Worm (Caenorhabditis elegans): ENCODE results near the gene K01G5.8.

Gene K01G5.8

ce11 chrIII:10759050-10760023 lies 18.8 kb upstream of the K01G5.8 start, which contains the start of gene tasp-1 (continued):
- TF ChIP-seq odd-2 (tag; optimal IDR thresholded peaks at IDR 0.05) (peak; percentile 29), pha-4 (tag; optimal IDR thresholded peaks at IDR 0.05) (no peak), ceh-18 (tag; optimal IDR thresholded peaks at IDR 0.05) (peak; percentile 100), pros-1 (tag; optimal IDR thresholded peaks at IDR 0.05) (peak; percentile 100), pat-9 (tag; optimal IDR thresholded peaks at IDR 0.05) (peak; percentile 98), lim-6 (tag; optimal IDR thresholded peaks at IDR 0.05) (peak; percentile 98), unc-86 (tag; optimal IDR thresholded peaks at IDR 0.05) (peak; percentile 99), ceh-30 (tag; optimal IDR thresholded peaks at IDR 0.05) (peak; percentile 29), npax-4 (tag; optimal IDR thresholded peaks at IDR 0.05) (peak; percentile 62), nhr-11 (tag; optimal IDR thresholded peaks at IDR 0.05) (peak; percentile 89), ceh-9 (tag; optimal IDR thresholded peaks at IDR 0.05) (no peak), ceh-31 (tag; optimal IDR thresholded peaks at IDR 0.05) (peak; percentile 100), zip-5 (tag; optimal IDR thresholded peaks at IDR 0.05) (peak; percentile 90), unc-3 (GFP tag; conservative IDR thresholded peaks at IDR 0.05) (peak; percentile 96), unc-3 (tag; optimal IDR thresholded peaks at IDR 0.05) (peak; percentile 97), ceh-6 (GFP tag; optimal IDR thresholded peaks at IDR 0.05) (peak; percentile 90), hlh-15 (tag; optimal IDR thresholded peaks at IDR 0.05) (peak; percentile 83), nhr-232 (tag; optimal IDR thresholded peaks at IDR 0.05) (peak; percentile 62), che-1 (tag; optimal IDR thresholded peaks at IDR 0.05) (peak; percentile 83), tbx-7 (tag; optimal IDR thresholded peaks at IDR 0.05) (peak; percentile 91), gmeb-2 (tag; optimal IDR thresholded peaks at IDR 0.05) (peak; percentile 91), sox-4 (tag; optimal IDR thresholded peaks at IDR 0.05) (peak; percentile 91), pqm-1 (tag; optimal IDR thresholded peaks at IDR 0.05) (peak; percentile 99), hlh-8 (tag; optimal IDR thresholded peaks at IDR 0.05) (peak; percentile 98)

DNA sequence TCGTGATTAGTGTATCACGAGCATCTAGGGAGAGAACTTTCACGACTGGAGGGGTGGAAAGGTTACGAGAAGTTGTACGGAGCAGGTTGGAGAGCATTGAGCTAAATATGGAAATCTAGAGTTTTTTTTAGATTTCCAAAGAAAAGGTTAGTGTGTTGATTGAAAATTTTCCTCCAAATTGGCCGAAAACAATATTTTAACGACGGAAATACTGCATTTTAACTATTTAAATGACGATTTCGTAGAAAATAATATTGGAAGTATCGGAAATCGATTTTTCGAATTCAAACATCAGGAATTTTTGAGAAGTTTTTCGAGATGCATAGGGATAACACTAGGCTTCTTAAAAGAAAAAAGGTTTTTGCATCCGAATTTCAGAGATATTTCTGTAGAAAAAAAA lies 17.9 kb upstream of the K01G5.8 start, which contains the start of gene K01G5.10:
Gene K01G5.10, minus strand, starts transcription at position 101 of the 400 bp plus-strand sequence.
- TF ChIP-seq pat-9 (tag; optimal IDR thresholded peaks at IDR 0.05) (no peak), hlh-13 (GFP tag; optimal IDR thresholded peaks at IDR 0.05) (no peak), dve-1 (tag; optimal IDR thresholded peaks at IDR 0.05) (no peak), syd-9 (tag; optimal IDR thresholded peaks at IDR 0.05) (no peak), unc-3 (GFP tag; conservative IDR thresholded peaks at IDR 0.05) (no peak), unc-3 (tag; optimal IDR thresholded peaks at IDR 0.05) (no peak), ztf-16 (tag; optimal IDR thresholded peaks at IDR 0.05) (no peak), fkh-6 (tag; optimal IDR thresholded peaks at IDR 0.05) (no peak), ceh-24 (tag; optimal IDR thresholded peaks at IDR 0.05) (no peak), hlh-8 (tag; optimal IDR thresholded peaks at IDR 0.05) (no peak), T23F11.4 (GFP tag; optimal IDR thresholded peaks at IDR 0.05) (no peak), fax-1 (tag; optimal IDR thresholded peaks at IDR 0.05) (no peak), tbx-2 (tag; optimal IDR thresholded peaks at IDR 0.05) (no peak), ceh-6 (GFP tag; optimal IDR thresholded peaks at IDR 0.05) (no peak), gmeb-2 (tag; optimal IDR thresholded peaks at IDR 0.05) (no peak), tbx-7 (tag; optimal IDR thresholded peaks at IDR 0.05) (no peak), nhr-232 (tag; optimal IDR thresholded peaks at IDR 0.05) (no peak), unc-42 (tag; optimal IDR thresholded peaks at IDR 0.05) (no peak), dmd-4 (tag; optimal IDR thresholded peaks at IDR 0.05; ENCODE audit: borderline replicate concordance) (no peak), ceh-9 (tag; optimal IDR thresholded peaks at IDR 0.05) (no peak), unc-55 (GFP tag; optimal IDR thresholded peaks at IDR 0.05) (no peak)

DNA sequence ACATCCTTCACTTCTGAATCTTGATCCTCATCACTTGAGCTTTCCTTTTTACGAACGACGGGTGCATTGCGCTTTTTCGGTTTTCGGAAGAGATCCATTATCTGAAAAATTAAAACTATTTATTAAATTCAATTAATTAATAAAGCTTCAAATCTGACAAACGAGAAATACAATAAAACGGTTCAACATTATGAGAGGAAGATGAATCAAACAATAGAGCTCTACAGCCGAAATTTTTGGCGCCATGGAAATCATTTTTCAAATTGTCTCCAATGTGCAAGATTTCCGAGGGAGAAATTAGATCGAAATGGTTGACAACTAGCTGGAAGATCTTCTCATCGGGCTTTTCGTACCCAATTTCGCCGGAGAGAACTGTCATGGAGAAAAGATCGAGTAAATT lies 17.0 kb upstream of the K01G5.8 start, which contains the start of gene rnf-113:
Gene rnf-113, minus strand, starts transcription at position 101 of the 400 bp plus-strand sequence.
- no peak for TF ChIP-seq pros-1 (tag; optimal IDR thresholded peaks at IDR 0.05)
- no peak for TF ChIP-seq ceh-22 (tag; optimal IDR thresholded peaks at IDR 0.05)
- no peak for TF ChIP-seq hlh-15 (tag; optimal IDR thresholded peaks at IDR 0.05)
- no peak for TF ChIP-seq C38D4.7 (GFP tag; optimal IDR thresholded peaks at IDR 0.05)
- TF ChIP-seq hlh-13 (GFP tag; optimal IDR thresholded peaks at IDR 0.05): no peak
- no peak for TF ChIP-seq fkh-6 (tag; optimal IDR thresholded peaks at IDR 0.05)
- TF ChIP-seq ceh-19 (GFP tag; optimal IDR thresholded peaks at IDR 0.05): no peak

All from whole organism, late embryonic.